Fruit fly (Drosophila melanogaster): ENCODE data around the gene Stip1.

The Stip1 gene

dm6 chr2L:286421-286820 lies 8.5 kb upstream of the Stip1 start (continued):
- TF ChIP-seq Gsc (GFP tag; IDR thresholded peaks at IDR 0.05) (no peak), luna (GFP tag; optimal IDR thresholded peaks at IDR 0.05) (no peak), CG10209 (GFP tag; optimal IDR thresholded peaks at IDR 0.05) (peak; percentile 55), CG1832 (GFP tag; optimal IDR thresholded peaks at IDR 0.05) (no peak), crol (GFP tag; IDR thresholded peaks at IDR 0.05) (0 out of 2 replicates have a peak, but pooled peaks have one; percentile 11), B-H1 (GFP tag; IDR thresholded peaks at IDR 0.05) (peak; percentile 57; the same call in 2 of the 3 replicates), CG1024 (GFP tag; IDR thresholded peaks at IDR 0.05) (no peak), fd102C (GFP tag; optimal IDR thresholded peaks at IDR 0.05) (no peak), ftz-f1 (GFP tag; optimal IDR thresholded peaks at IDR 0.05) (no peak), CG10979 (tag; optimal IDR thresholded peaks at IDR 0.05) (peak; percentile 7), CG14014 (GFP tag; IDR thresholded peaks at IDR 0.05) (peak; percentile 80), org-1 (GFP tag; optimal IDR thresholded peaks at IDR 0.05) (peak; percentile 49), fd64A (GFP tag; optimal IDR thresholded peaks at IDR 0.05) (no peak), nmo (GFP tag; optimal IDR thresholded peaks at IDR 0.05) (peak; percentile 15), CG17328 (GFP tag; IDR thresholded peaks at IDR 0.05) (peak; percentile 61), Ada2b (GFP tag; IDR thresholded peaks at IDR 0.05) (peak; percentile 67), CG18262 (tag; optimal IDR thresholded peaks at IDR 0.05) (peak; percentile 26), Pdp1 (GFP tag; optimal IDR thresholded peaks at IDR 0.05) (peak; percentile 46 to 71), CG6689 (GFP tag; IDR thresholded peaks at IDR 0.05) (no peak), nau (GFP tag; optimal IDR thresholded peaks at IDR 0.05) (peak; percentile 44), Mes4 (GFP tag; optimal IDR thresholded peaks at IDR 0.05) (no peak), rib (GFP tag; IDR thresholded peaks at IDR 0.05) (peak; percentile 69; the same call in 1 of the 2 replicates), Mrtf (GFP tag; IDR thresholded peaks at IDR 0.05) (peak; percentile 71; the same call in 2 of the 3 replicates), pzg (GFP tag; optimal IDR thresholded peaks at IDR 0.05) (peak; percentile 22), CG13624 (GFP tag; optimal IDR thresholded peaks at IDR 0.05) (peak; percentile 67), Ets97D (GFP tag; optimal IDR thresholded peaks at IDR 0.05) (peak; percentile 20), cas (GFP tag; IDR thresholded peaks at IDR 0.05) (peak; percentile 58; the same call in 1 of the 2 replicates)

- no peak for TF ChIP-seq CG10274 (GFP tag; optimal IDR thresholded peaks at IDR 0.05)
- no peak for TF ChIP-seq row (GFP tag; IDR thresholded peaks at IDR 0.05)
- no peak for TF ChIP-seq z (GFP tag; IDR thresholded peaks at IDR 0.05)
- TF ChIP-seq sim (GFP tag; IDR thresholded peaks at IDR 0.05): no peak
- TF ChIP-seq crc (GFP tag; optimal IDR thresholded peaks at IDR 0.05): no peak
- TF ChIP-seq CG1603 (tag; optimal IDR thresholded peaks at IDR 0.05): no peak
- TF ChIP-seq CG5180 (GFP tag; optimal IDR thresholded peaks at IDR 0.05): no peak
- TF ChIP-seq gem (tag; optimal IDR thresholded peaks at IDR 0.05): no peak
- no peak for TF ChIP-seq Dad (GFP tag; optimal IDR thresholded peaks at IDR 0.05)
- no peak for TF ChIP-seq CG4404 (GFP tag; IDR thresholded peaks at IDR 0.05)
- no peak for TF ChIP-seq gcm (GFP tag; optimal IDR thresholded peaks at IDR 0.05)
- no peak for TF ChIP-seq CG1647 (GFP tag; optimal IDR thresholded peaks at IDR 0.05)
- no peak for TF ChIP-seq exex (tag; optimal IDR thresholded peaks at IDR 0.05)
- TF ChIP-seq dati (GFP tag; IDR thresholded peaks at IDR 0.05): no peak
- no peak for TF ChIP-seq tna (GFP tag; IDR thresholded peaks at IDR 0.05; ENCODE audit: partially characterized antibody)
- no peak for TF ChIP-seq Ets65A (GFP tag)
- no peak for TF ChIP-seq prd (optimal IDR thresholded peaks at IDR 0.05)
- no peak for TF ChIP-seq prd (GFP tag; IDR thresholded peaks at IDR 0.05)
These were observed 5.9 kb upstream of the Stip1 start, which contains the start of gene Amnionless for dm6 chr2L:289044-289443. Amnionless (minus strand) TSS chr2L:289144.
